Worm (Caenorhabditis elegans): ENCODE data around the gene T10B10.9.

DNA sequence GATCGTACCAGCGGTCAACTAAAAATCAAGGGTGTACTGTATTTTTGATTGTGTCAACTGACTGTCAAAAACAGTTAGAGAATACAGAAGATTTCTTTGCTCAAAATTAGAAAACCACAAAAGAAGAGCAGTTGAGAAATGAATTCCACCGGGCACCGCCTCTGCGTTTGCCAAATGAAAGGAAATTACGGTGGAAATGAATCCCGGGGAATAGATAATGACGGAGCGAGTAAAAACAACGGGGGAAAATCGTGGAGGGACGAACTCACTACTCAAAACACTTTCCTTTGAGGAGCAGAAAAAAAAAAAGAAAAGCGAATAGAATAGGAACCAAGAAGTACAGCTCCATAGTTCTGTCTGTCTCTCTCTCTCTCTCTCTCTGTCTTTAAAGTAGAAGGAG, 15.8 kb upstream of the T10B10.9 start:
- TF ChIP-seq ztf-25 (GFP tag; IDR thresholded peaks at IDR 0.05) (no peak), unc-130 (GFP tag; optimal IDR thresholded peaks at IDR 0.05) (no peak), ama-1 (optimal IDR thresholded peaks at IDR 0.05) (no peak), ama-1 (GFP tag; optimal IDR thresholded peaks at IDR 0.05) (no peak), F55B11.4 (tag; optimal IDR thresholded peaks at IDR 0.05; ENCODE audit: borderline replicate concordance, insufficient read depth) (no peak), F37B4.10 (GFP tag; IDR thresholded peaks at IDR 0.05) (no peak), die-1 (tag; optimal IDR thresholded peaks at IDR 0.05) (no peak)
